Fruit fly (Drosophila melanogaster): ENCODE measurements around the gene Rpt2.

Rpt2 gene

dm6 chr3R:23969449-23969848 is 38.1 kb upstream of the Rpt2 start (continued):
- TF ChIP-seq Dek (tag; optimal IDR thresholded peaks at IDR 0.05): peak; percentile 29
- TF ChIP-seq knrl (GFP tag; IDR thresholded peaks at IDR 0.05; ENCODE audit: partially characterized antibody): no peak
- TF ChIP-seq nerfin-2 (GFP tag; IDR thresholded peaks at IDR 0.05; ENCODE audit: partially characterized antibody): no peak
- TF ChIP-seq Tbp (GFP tag; optimal IDR thresholded peaks at IDR 0.05): no peak
- TF ChIP-seq CG9876 (GFP tag; optimal IDR thresholded peaks at IDR 0.05): no peak
- peak; percentile 63 for TF ChIP-seq HHEX (GFP tag; optimal IDR thresholded peaks at IDR 0.05)
- no peak for TF ChIP-seq Mes4 (GFP tag; optimal IDR thresholded peaks at IDR 0.05)
- 0 out of 3 replicates have a peak, but pooled peaks have one; percentile 52 for TF ChIP-seq ci (GFP tag; IDR thresholded peaks at IDR 0.05)
- TF ChIP-seq CG4707 (GFP tag; optimal IDR thresholded peaks at IDR 0.05): no peak
- no peak for TF ChIP-seq zen (tag; optimal IDR thresholded peaks at IDR 0.05)
- TF ChIP-seq Ravus (GFP tag; IDR thresholded peaks at IDR 0.05): no peak
- TF ChIP-seq MTF-1 (GFP tag; optimal IDR thresholded peaks at IDR 0.05; ENCODE audit: borderline replicate concordance): no peak
- peak; percentile 32 for TF ChIP-seq CG3407 (GFP tag; optimal IDR thresholded peaks at IDR 0.05)
- no peak for TF ChIP-seq HLHmδ (GFP tag; optimal IDR thresholded peaks at IDR 0.05)
- TF ChIP-seq Nf-YA (GFP tag; IDR thresholded peaks at IDR 0.05): peak; percentile 58
- TF ChIP-seq CG17912 (GFP tag; optimal IDR thresholded peaks at IDR 0.05): no peak
- TF ChIP-seq ewg (GFP tag; optimal IDR thresholded peaks at IDR 0.05): peak; percentile 17
- TF ChIP-seq Jarid2 (GFP tag; optimal IDR thresholded peaks at IDR 0.05): no peak
- no peak; the same call in 1 of the 2 replicates for TF ChIP-seq Xrp1 (GFP tag; IDR thresholded peaks at IDR 0.05)
- TF ChIP-seq lola (GFP tag; optimal IDR thresholded peaks at IDR 0.05): no peak
- TF ChIP-seq Dfd (GFP tag; optimal IDR thresholded peaks at IDR 0.05): no peak
- no peak for TF ChIP-seq twi (tag; optimal IDR thresholded peaks at IDR 0.05)
- peak; percentile 14 for TF ChIP-seq CG15514 (GFP tag; optimal IDR thresholded peaks at IDR 0.05)
- TF ChIP-seq grau (tag; optimal IDR thresholded peaks at IDR 0.05): peak; percentile 68
- TF ChIP-seq fd96Cb (tag; optimal IDR thresholded peaks at IDR 0.05): peak; percentile 33
- no peak; the same call in 2 of the 3 replicates for TF ChIP-seq croc (GFP tag; conservative IDR thresholded peaks at IDR 0.05)
- TF ChIP-seq Pdp1 (GFP tag; optimal IDR thresholded peaks at IDR 0.05): no peak
- no peak for TF ChIP-seq HLH54F (GFP tag; optimal IDR thresholded peaks at IDR 0.05)
- TF ChIP-seq dm (GFP tag; optimal IDR thresholded peaks at IDR 0.05): no peak
- peak; percentile 36 for TF ChIP-seq sd (tag; optimal IDR thresholded peaks at IDR 0.05)
- TF ChIP-seq CG6254 (GFP tag; optimal IDR thresholded peaks at IDR 0.05): no peak
- no peak for TF ChIP-seq pzg (GFP tag; optimal IDR thresholded peaks at IDR 0.05)
- peak; percentile 76 for TF ChIP-seq row (GFP tag; IDR thresholded peaks at IDR 0.05)
- no peak for TF ChIP-seq CG11560 (tag; IDR thresholded peaks at IDR 0.05)
- TF ChIP-seq gcm (GFP tag; optimal IDR thresholded peaks at IDR 0.05): peak; percentile 47
- TF ChIP-seq psq (GFP tag; optimal IDR thresholded peaks at IDR 0.05): no peak
- no peak for TF ChIP-seq tio (GFP tag; optimal IDR thresholded peaks at IDR 0.05)
- TF ChIP-seq CG14710 (tag; optimal IDR thresholded peaks at IDR 0.05): peak; percentile 2
- TF ChIP-seq CG15073 (GFP tag; optimal IDR thresholded peaks at IDR 0.05): no peak
- TF ChIP-seq CG17829 (tag; optimal IDR thresholded peaks at IDR 0.05): peak; percentile 52
- TF ChIP-seq CG2129 (GFP tag; IDR thresholded peaks at IDR 0.05; ENCODE audit: partially characterized antibody): no peak
- TF ChIP-seq caup (GFP tag; optimal IDR thresholded peaks at IDR 0.05; ENCODE audit: severe bottlenecking): peak; percentile 18
- TF ChIP-seq CG12391 (tag; optimal IDR thresholded peaks at IDR 0.05): peak; percentile 50
- TF ChIP-seq sr (GFP tag; IDR thresholded peaks at IDR 0.05): no peak
- no peak; the same call in 2 of the 3 replicates for TF ChIP-seq Mrtf (GFP tag; IDR thresholded peaks at IDR 0.05)
- TF ChIP-seq CG7987 (GFP tag; optimal IDR thresholded peaks at IDR 0.05): no peak
- peak; percentile 69 for TF ChIP-seq Sox102F (GFP tag; optimal IDR thresholded peaks at IDR 0.05)
- no peak for TF ChIP-seq CG6683 (GFP tag; optimal IDR thresholded peaks at IDR 0.05)
- peak; percentile 27; the same call in 1 of the 2 replicates for TF ChIP-seq sisA (GFP tag; IDR thresholded peaks at IDR 0.05)

Measured in whole organism, embryonic.